Worm (Caenorhabditis elegans) whole organism, young adult: ENCODE data around the gene M02F4.1.
A peak's percentile ranks its signal among the peaks of the same experiment; 100 is the strongest.

Experiments
- B0019.2 ChIP-seq: fragments of 200-800 bp; sonication (Bioruptor generic); conservative IDR thresholded peaks from 2 replicates; pipeline ENCODE4 v1.3.6; 2022; ENCODE audit warnings: missing genetic modification reagents, missing genetic modification characterization, missing compliant biosample characterization
- B0336.3 ChIP-seq: fragments of 200-800 bp; sonication (Bioruptor generic); IDR thresholded peaks from 2 replicates; pipeline ENCODE4 v1.3.6; 2022; ENCODE audit warnings: missing genetic modification characterization, missing compliant biosample characterization
- F10E7.11 ChIP-seq: sonication (generic microtip); optimal IDR thresholded peaks from 2 replicates; lab custom pipeline; 2017; ENCODE audit warnings: mild to moderate bottlenecking, missing genetic modification characterization, moderate library complexity, missing compliant biosample characterization
- F22D6.2 ChIP-seq: sonication (generic microtip); optimal IDR thresholded peaks from 2 replicates; lab custom pipeline; 2016; ENCODE audit warnings: mild to moderate bottlenecking, missing genetic modification characterization, missing compliant biosample characterization
- F23B12.7 ChIP-seq: sonication (generic microtip); optimal IDR thresholded peaks from 2 replicates; lab custom pipeline; 2017; ENCODE audit warnings: missing genetic modification characterization, mild to moderate bottlenecking, missing compliant biosample characterization, antibody characterized with exemption, moderate library complexity; ENCODE audit not compliant: insufficient read depth
- F39B2.1 ChIP-seq: fragments of 200-800 bp; sonication (Bioruptor generic); IDR thresholded peaks from 2 replicates; pipeline ENCODE4 v1.3.6; 2022; ENCODE audit warnings: missing genetic modification reagents, missing genetic modification characterization, missing compliant biosample characterization
- F52B5.7 ChIP-seq: sonication (generic microtip); optimal IDR thresholded peaks from 2 replicates; lab custom pipeline; 2016; ENCODE audit warnings: mild to moderate bottlenecking, missing genetic modification characterization, missing compliant biosample characterization
- F55B11.4 ChIP-seq: sonication (generic microtip); optimal IDR thresholded peaks from 2 replicates; lab custom pipeline; 2016; ENCODE audit warnings: missing compliant biosample characterization, missing genetic modification characterization, borderline replicate concordance; ENCODE audit not compliant: insufficient read depth
- F57A8.1 ChIP-seq: fragments of 200-800 bp; sonication (Bioruptor generic); optimal IDR thresholded peaks from 2 replicates; lab custom pipeline; 2018; ENCODE audit warnings: mild to moderate bottlenecking, missing genetic modification characterization, moderate library complexity, missing compliant biosample characterization
- F57C9.4 ChIP-seq: sonication (generic microtip); optimal IDR thresholded peaks from 2 replicates; lab custom pipeline; 2017; ENCODE audit warnings: mild to moderate bottlenecking, missing genetic modification characterization, missing compliant biosample characterization
- Y53F4B.3 ChIP-seq: fragments of 200-800 bp; sonication (Bioruptor generic); IDR thresholded peaks from 2 replicates; pipeline ENCODE4 v1.3.6; 2022; ENCODE audit warnings: missing genetic modification reagents, missing genetic modification characterization, missing compliant biosample characterization
- Y53G8AR.9 ChIP-seq: fragments of 200-800 bp; sonication (Bioruptor generic); conservative IDR thresholded peaks from 2 replicates; pipeline ENCODE4 v1.3.6; 2022; ENCODE audit warnings: missing genetic modification reagents, missing genetic modification characterization, missing compliant biosample characterization
- Y79H2A.3 ChIP-seq: fragments of 200-800 bp; sonication (Bioruptor generic); conservative IDR thresholded peaks from 2 replicates; pipeline ENCODE4 v1.3.6; 2022; ENCODE audit warnings: missing genetic modification reagents, missing genetic modification characterization, missing compliant biosample characterization
- Y95B8A.8 ChIP-seq: fragments of 200-800 bp; sonication (Bioruptor generic); IDR thresholded peaks from 2 replicates; pipeline ENCODE4 v1.3.6; 2022; ENCODE audit warnings: missing genetic modification reagents, missing genetic modification characterization, missing compliant biosample characterization
- aptf-3 ChIP-seq: fragments of 200-800 bp; sonication (Bioruptor generic); IDR thresholded peaks from 2 replicates; pipeline ENCODE4 v1.3.6; 2022; ENCODE audit warnings: missing genetic modification characterization, missing compliant biosample characterization
- attf-6 ChIP-seq: fragments of 200-800 bp; sonication (Bioruptor generic); IDR thresholded peaks from 2 replicates; pipeline ENCODE4 v1.3.6; 2022; ENCODE audit warnings: missing genetic modification reagents, missing genetic modification characterization, missing compliant biosample characterization
- ccch-3 ChIP-seq: fragments of 200-800 bp; sonication (Bioruptor generic); optimal IDR thresholded peaks from 2 replicates; lab custom pipeline; 2018; ENCODE audit warnings: mild to moderate bottlenecking, missing genetic modification characterization, missing compliant biosample characterization
- ceh-58 ChIP-seq: fragments of 200-800 bp; sonication (Bioruptor generic); IDR thresholded peaks from 2 replicates; pipeline ENCODE4 v1.3.6; 2022; ENCODE audit warnings: missing genetic modification characterization, missing compliant biosample characterization
- ceh-79 ChIP-seq: sonication (generic microtip); optimal IDR thresholded peaks from 2 replicates; lab custom pipeline; 2017; ENCODE audit warnings: mild to moderate bottlenecking, missing genetic modification characterization, missing compliant biosample characterization
- dox-1 ChIP-seq: fragments of 200-800 bp; sonication (Bioruptor generic); IDR thresholded peaks from 2 replicates; pipeline ENCODE4 v1.3.6; 2022; ENCODE audit warnings: missing genetic modification reagents, missing genetic modification characterization, missing compliant biosample characterization
- gei-17 ChIP-seq: fragments of 200-800 bp; sonication (Bioruptor generic); optimal IDR thresholded peaks from 2 replicates; lab custom pipeline; 2018; ENCODE audit warnings: mild to moderate bottlenecking, missing genetic modification characterization, missing compliant biosample characterization
- hmg-20 ChIP-seq: fragments of 200-800 bp; sonication (Bioruptor generic); IDR thresholded peaks from 2 replicates; pipeline ENCODE4 v1.3.6; 2022; ENCODE audit warnings: missing genetic modification reagents, missing genetic modification characterization, missing compliant biosample characterization
- hsf-1 ChIP-seq: fragments of 200-800 bp; sonication (Bioruptor generic); IDR thresholded peaks from 2 replicates; pipeline ENCODE4 v1.3.6; 2022; ENCODE audit warnings: missing genetic modification reagents, missing genetic modification characterization, missing compliant biosample characterization
- let-607 ChIP-seq, 2 experiments: fragments of 200-800 bp in 1 of 2; sonication (Bioruptor generic) in 1 of 2; sonication (generic microtip) in 1 of 2; optimal IDR thresholded peaks; 2 replicates each; lab custom pipeline; 2016 to 2018; ENCODE audit warnings: mild to moderate bottlenecking in 2 of 2, missing compliant biosample characterization in 2 of 2, missing genetic modification characterization in 2 of 2, moderate library complexity in 2 of 2, missing genotype in 1 of 2
- lin-35 ChIP-seq, 3 experiments: fragments of 150-350 bp in 2 of 3; sonication (generic microtip) in 1 of 3; optimal IDR thresholded peaks; 2 replicates each; lab custom pipeline; 2014 to 2018; ENCODE audit warnings: missing biosample characterization in 3 of 3, missing genetic modification characterization in 3 of 3, missing genetic modification reagents in 3 of 3
- lsl-1 ChIP-seq: fragments of 200-800 bp; sonication (Bioruptor generic); optimal IDR thresholded peaks from 2 replicates; lab custom pipeline; 2018; ENCODE audit warnings: mild to moderate bottlenecking, missing genetic modification characterization, moderate library complexity, missing compliant biosample characterization
- madf-10 ChIP-seq: sonication (generic microtip); optimal IDR thresholded peaks from 2 replicates; lab custom pipeline; 2016; ENCODE audit warnings: mild to moderate bottlenecking, missing genetic modification characterization, missing compliant biosample characterization
- madf-3 ChIP-seq: fragments of 200-800 bp; sonication (Bioruptor generic); IDR thresholded peaks from 2 replicates; pipeline ENCODE4 v1.3.6; 2022; ENCODE audit warnings: missing genetic modification reagents, missing genetic modification characterization, missing compliant biosample characterization
- madf-6 ChIP-seq: fragments of 200-800 bp; sonication (Bioruptor generic); IDR thresholded peaks from 2 replicates; pipeline ENCODE4 v1.3.6; 2022; ENCODE audit warnings: missing genetic modification reagents, missing genetic modification characterization, missing compliant biosample characterization
- madf-8 ChIP-seq: fragments of 200-800 bp; sonication (Bioruptor generic); conservative IDR thresholded peaks from 2 replicates; pipeline ENCODE4 v1.3.6; 2022; ENCODE audit warnings: missing genetic modification reagents, missing genetic modification characterization, missing compliant biosample characterization
- mcd-1 ChIP-seq: fragments of 200-800 bp; sonication (Bioruptor generic); IDR thresholded peaks from 2 replicates; pipeline ENCODE4 v1.3.6; 2022; ENCODE audit warnings: missing genetic modification reagents, missing genetic modification characterization, missing compliant biosample characterization
- mel-28 ChIP-seq: sonication (generic microtip); optimal IDR thresholded peaks from 2 replicates; lab custom pipeline; 2016; ENCODE audit warnings: borderline replicate concordance, mild to moderate bottlenecking, missing genetic modification characterization, missing compliant biosample characterization
- mes-4 ChIP-seq: sonication (generic microtip); optimal IDR thresholded peaks from 2 replicates; lab custom pipeline; 2016; ENCODE audit warnings: missing genotype, missing genetic modification characterization, missing compliant biosample characterization
- mxl-1 ChIP-seq: sonication (generic microtip); optimal IDR thresholded peaks from 2 replicates; lab custom pipeline; 2016; ENCODE audit warnings: missing genetic modification characterization, missing compliant biosample characterization
- nfya-2 ChIP-seq: fragments of 200-800 bp; sonication (Bioruptor generic); IDR thresholded peaks from 2 replicates; pipeline ENCODE4 v1.3.6; 2022; ENCODE audit warnings: missing genetic modification reagents, missing genetic modification characterization, missing compliant biosample characterization
- nfyb-1 ChIP-seq: fragments of 200-800 bp; sonication (Bioruptor generic); IDR thresholded peaks from 2 replicates; pipeline ENCODE4 v1.3.6; 2022; ENCODE audit warnings: missing genetic modification reagents, missing genetic modification characterization, missing compliant biosample characterization
- nhr-27 ChIP-seq: fragments of 200-800 bp; sonication (Bioruptor generic); optimal IDR thresholded peaks from 2 replicates; lab custom pipeline; 2018; ENCODE audit warnings: mild to moderate bottlenecking, missing genetic modification characterization, moderate library complexity, missing compliant biosample characterization
- pbrm-1 ChIP-seq: fragments of 200-800 bp; sonication (Bioruptor generic); IDR thresholded peaks from 2 replicates; pipeline ENCODE4 v1.3.6; 2022; ENCODE audit warnings: missing genetic modification reagents, missing genetic modification characterization, missing compliant biosample characterization
- rcor-1 ChIP-seq: fragments of 200-800 bp; sonication (Bioruptor generic); IDR thresholded peaks from 2 replicates; pipeline ENCODE4 v1.3.6; 2022; ENCODE audit warnings: missing genetic modification reagents, missing genetic modification characterization, missing compliant biosample characterization
- rec-8 ChIP-seq, 2 experiments: sonication (generic microtip); optimal IDR thresholded peaks; 2 replicates each; lab custom pipeline; 2016; ENCODE audit warnings: mild to moderate bottlenecking in 2 of 2, missing genetic modification characterization in 2 of 2, missing genetic modification reagents in 2 of 2, missing genotype in 2 of 2, missing biosample characterization in 1 of 2, missing compliant biosample characterization in 1 of 2, moderate library complexity in 1 of 2
- rpc-1 ChIP-seq, 2 experiments: fragments of 150-350 bp in 1 of 2; sonication (generic microtip) in 1 of 2; optimal IDR thresholded peaks; 2 replicates each; lab custom pipeline; 2014 to 2018; ENCODE audit warnings: missing biosample characterization in 1 of 2, missing genetic modification characterization in 1 of 2, missing genetic modification reagents in 1 of 2, missing genotype in 1 of 2
- somi-1 ChIP-seq: fragments of 200-800 bp; sonication (Bioruptor generic); optimal IDR thresholded peaks from 2 replicates; lab custom pipeline; 2018; ENCODE audit warnings: mild to moderate bottlenecking, missing genetic modification characterization, missing compliant biosample characterization
- unc-62 ChIP-seq: fragments of 150-350 bp; optimal IDR thresholded peaks from 2 replicates; lab custom pipeline; 2014; ENCODE audit warnings: missing biosample characterization, missing genetic modification reagents, missing genetic modification characterization
- zim-3 ChIP-seq: sonication (generic microtip); optimal IDR thresholded peaks from 2 replicates; lab custom pipeline; 2017; ENCODE audit warnings: mild to moderate bottlenecking, missing genetic modification characterization, moderate library complexity, missing compliant biosample characterization
- ztf-22 ChIP-seq: fragments of 200-800 bp; sonication (Bioruptor generic); optimal IDR thresholded peaks from 2 replicates; lab custom pipeline; 2018; ENCODE audit warnings: mild to moderate bottlenecking, missing genetic modification characterization, moderate library complexity, missing compliant biosample characterization
- ztf-26 ChIP-seq: sonication (generic microtip); optimal IDR thresholded peaks from 2 replicates; lab custom pipeline; 2017; ENCODE audit warnings: missing genetic modification characterization, missing compliant biosample characterization
- ztf-28 ChIP-seq: fragments of 200-800 bp; sonication (Bioruptor generic); IDR thresholded peaks from 2 replicates; pipeline ENCODE4 v1.3.6; 2022; ENCODE audit warnings: missing genetic modification reagents, missing genetic modification characterization, missing compliant biosample characterization

M02F4.1 gene

DNA sequence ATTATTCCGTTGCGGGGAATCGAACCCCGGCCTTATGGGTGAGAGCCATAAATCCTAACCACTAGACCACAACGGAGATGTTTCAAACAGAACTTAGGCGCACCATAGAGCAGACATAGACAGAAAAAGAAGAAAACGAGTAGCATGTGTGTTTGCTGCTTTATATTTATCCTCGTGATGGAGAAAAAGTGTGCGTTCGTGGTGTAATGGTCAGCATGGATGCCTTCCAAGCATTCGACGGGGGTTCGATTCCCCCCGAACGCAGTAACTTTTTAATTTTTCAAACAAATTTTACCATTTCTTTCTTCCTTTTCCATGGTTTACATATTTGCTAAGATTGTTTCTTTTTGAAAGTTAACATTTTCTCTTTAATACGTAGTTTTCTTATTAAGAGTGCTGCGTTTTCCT lies 7.0 kb upstream of the M02F4.1 start (continued):
- 0 out of 2 replicates have a peak, but pooled peaks have one; percentile 22 for TF ChIP-seq madf-8 (GFP tag; lab: Robert Waterston, UW)
- no peak for TF ChIP-seq unc-62 (GFP tag; lab: Kevin White, UChicago)
- peak; percentile 80 for TF ChIP-seq F57C9.4 (tag; lab: Kevin White, UChicago)
- peak; percentile 97 for TF ChIP-seq mxl-1 (tag; lab: Kevin White, UChicago)
- peak; percentile 92 for TF ChIP-seq madf-10 (tag; lab: Kevin White, UChicago)
- no peak for TF ChIP-seq F55B11.4 (tag; lab: Kevin White, UChicago)
- TF ChIP-seq B0336.3 (GFP tag; lab: Robert Waterston, UW): peak; percentile 92
- peak; percentile 71 for TF ChIP-seq B0019.2 (GFP tag; lab: Robert Waterston, UW)
- peak; percentile 98 for TF ChIP-seq ceh-79
- TF ChIP-seq F22D6.2 (tag; lab: Kevin White, UChicago): peak; percentile 75
- peak; percentile 95 for TF ChIP-seq nhr-27 (tag; lab: Kevin White, UChicago)
- peak; percentile 89 for TF ChIP-seq Y95B8A.8 (GFP tag; lab: Robert Waterston, UW)
- TF ChIP-seq aptf-3 (GFP tag; lab: Robert Waterston, UW): peak; percentile 97
- peak; percentile 91 for TF ChIP-seq gei-17
- peak; percentile 82 for TF ChIP-seq madf-6 (GFP tag; lab: Robert Waterston, UW)
- peak; percentile 93 for TF ChIP-seq hmg-20 (GFP tag; lab: Robert Waterston, UW)
- peak; percentile 96 for TF ChIP-seq pbrm-1
- 0 out of 2 replicates have a peak, but pooled peaks have one; percentile 13 for TF ChIP-seq F39B2.1
- TF ChIP-seq let-607 (tag; optimal IDR thresholded peaks at IDR 0.05; lab: Kevin White, UChicago): peak; percentile 74 to 88
- peak; percentile 93 for TF ChIP-seq ztf-26
- TF ChIP-seq somi-1 (GFP tag; lab: Kevin White, UChicago): peak; percentile 93
- TF ChIP-seq Y53F4B.3: peak; percentile 92
- TF ChIP-seq attf-6 (GFP tag; lab: Robert Waterston, UW): peak; percentile 89
- TF ChIP-seq rec-8 (tag; optimal IDR thresholded peaks at IDR 0.05; lab: Kevin White, UChicago): peak; percentile 95 to 96
- TF ChIP-seq ceh-58 (GFP tag; lab: Robert Waterston, UW): peak; percentile 89; the same call in 1 of the 2 replicates
- TF ChIP-seq hsf-1 (GFP tag; lab: Robert Waterston, UW): peak; percentile 68
- peak; percentile 86 for TF ChIP-seq madf-3 (GFP tag; lab: Robert Waterston, UW)
- peak; percentile 83 for TF ChIP-seq Y79H2A.3
- peak; percentile 95 for TF ChIP-seq rcor-1 (GFP tag; lab: Robert Waterston, UW)
- peak; percentile 86 for TF ChIP-seq mel-28 (tag; lab: Kevin White, UChicago)
- TF ChIP-seq F52B5.7 (tag; lab: Kevin White, UChicago): peak; percentile 98
- TF ChIP-seq mes-4 (tag; lab: Kevin White, UChicago): peak; percentile 93
- peak; percentile 95 for TF ChIP-seq Y53G8AR.9 (GFP tag; lab: Robert Waterston, UW)
- TF ChIP-seq lin-35 (GFP tag; optimal IDR thresholded peaks at IDR 0.05; lab: Kevin White, UChicago): peak; percentile 11 to 87 (median 72)
- TF ChIP-seq ztf-22 (GFP tag; lab: Kevin White, UChicago): peak; percentile 87
- peak; percentile 96 for TF ChIP-seq zim-3 (tag; lab: Kevin White, UChicago)
- peak; percentile 81 for TF ChIP-seq ccch-3
- TF ChIP-seq dox-1: peak; percentile 96
- TF ChIP-seq lsl-1 (GFP tag; lab: Kevin White, UChicago): peak; percentile 43
- peak; percentile 94 for TF ChIP-seq F57A8.1 (GFP tag; lab: Kevin White, UChicago)
- peak; percentile 97 for TF ChIP-seq ztf-28 (GFP tag; lab: Robert Waterston, UW)
- peak; percentile 91 for TF ChIP-seq F10E7.11 (tag; lab: Kevin White, UChicago)
- TF ChIP-seq mcd-1 (GFP tag; lab: Robert Waterston, UW): peak; percentile 82
- 0 out of 2 replicates have a peak, but pooled peaks have one; percentile 65 for TF ChIP-seq nfya-2 (GFP tag; lab: Robert Waterston, UW)
- TF ChIP-seq rpc-1 (optimal IDR thresholded peaks at IDR 0.05; lab: Kevin White, UChicago): peak; percentile 100
- TF ChIP-seq rpc-1 (tag; optimal IDR thresholded peaks at IDR 0.05; lab: Kevin White, UChicago): peak; percentile 100
- TF ChIP-seq nfyb-1: peak; percentile 98
- TF ChIP-seq F23B12.7 (tag; lab: Kevin White, UChicago): peak; percentile 96
